Fruit fly (Drosophila melanogaster) whole organism, embryonic: ENCODE data around the gene CG44040.

Experiments
- ATbp ChIP-seq: fragments of 200-800 bp; sonication (Bioruptor generic); optimal IDR thresholded peaks from 2 replicates; lab custom pipeline; 2017; ENCODE audit warnings: missing biosample characterization, mild to moderate bottlenecking, missing genetic modification characterization, missing genetic modification reagents
- Atf3 ChIP-seq: fragments of 200-800 bp; sonication (Bioruptor generic); optimal IDR thresholded peaks from 3 replicates; lab custom pipeline; 2016; ENCODE audit warnings: missing biosample characterization, missing genetic modification characterization
- Bgb ChIP-seq: fragments of 200-800 bp; sonication (Bioruptor generic); IDR thresholded peaks from 2 replicates; pipeline ENCODE4 v1.3.6; 2022; ENCODE audit warnings: missing biosample characterization, missing genetic modification characterization; ENCODE audit not compliant: partially characterized antibody
- CG10147 ChIP-seq: fragments of 200-800 bp; sonication (Bioruptor generic); optimal IDR thresholded peaks from 2 replicates; lab custom pipeline; 2019; ENCODE audit warnings: missing biosample characterization, mild to moderate bottlenecking, missing genetic modification characterization, moderate library complexity
- CG10267 ChIP-seq: fragments of 200-800 bp; sonication (Bioruptor generic); optimal IDR thresholded peaks from 2 replicates; lab custom pipeline; 2018; ENCODE audit warnings: missing biosample characterization, mild to moderate bottlenecking, missing genetic modification characterization, moderate library complexity
- CG10979 ChIP-seq: fragments of 200-800 bp; sonication (Bioruptor generic); optimal IDR thresholded peaks from 2 replicates; lab custom pipeline; 2018; ENCODE audit warnings: missing biosample characterization, mild to moderate bottlenecking, missing genetic modification characterization, moderate library complexity
- CG13287 ChIP-seq: fragments of 200-800 bp; sonication (Bioruptor generic); IDR thresholded peaks from 2 replicates; pipeline ENCODE4 v1.3.6; 2022; ENCODE audit warnings: missing biosample characterization, missing genetic modification characterization; ENCODE audit not compliant: partially characterized antibody
- CG13624 ChIP-seq: fragments of 200-800 bp; sonication (Bioruptor generic); optimal IDR thresholded peaks from 2 replicates; lab custom pipeline; 2016; ENCODE audit warnings: missing biosample characterization, missing genetic modification characterization
- CG14860 ChIP-seq: fragments of 200-800 bp; sonication (Bioruptor generic); IDR thresholded peaks from 3 replicates; pipeline ENCODE4 v1.3.6; 2022; ENCODE audit warnings: missing biosample characterization, missing genetic modification characterization; ENCODE audit not compliant: partially characterized antibody
- CG15269 ChIP-seq: fragments of 200-800 bp; sonication (Bioruptor generic); optimal IDR thresholded peaks from 2 replicates; lab custom pipeline; 2018; ENCODE audit warnings: missing biosample characterization, mild to moderate bottlenecking, missing genetic modification characterization, moderate library complexity
- CG15696 ChIP-seq: fragments of 200-800 bp; sonication (Bioruptor generic); optimal IDR thresholded peaks from 2 replicates; lab custom pipeline; 2019; ENCODE audit warnings: missing biosample characterization, mild to moderate bottlenecking, missing genetic modification characterization, moderate library complexity
- CG1602 ChIP-seq: fragments of 200-800 bp; sonication (Bioruptor generic); optimal IDR thresholded peaks from 3 replicates; lab custom pipeline; 2016; ENCODE audit warnings: missing biosample characterization, missing genetic modification characterization
- CG16815 ChIP-seq: fragments of 200-800 bp; sonication (Bioruptor generic); optimal IDR thresholded peaks from 3 replicates; lab custom pipeline; 2017; ENCODE audit warnings: missing biosample characterization, mild to moderate bottlenecking, missing genetic modification characterization
- CG17912 ChIP-seq: fragments of 200-800 bp; sonication (Bioruptor generic); optimal IDR thresholded peaks from 2 replicates; lab custom pipeline; 2018; ENCODE audit warnings: missing biosample characterization, mild to moderate bottlenecking, missing genetic modification characterization
- CG18476 ChIP-seq: fragments of 200-800 bp; sonication (Bioruptor generic); optimal IDR thresholded peaks from 2 replicates; lab custom pipeline; 2016; ENCODE audit warnings: missing biosample characterization, mild to moderate bottlenecking, missing genetic modification characterization
- CG18619 ChIP-seq: fragments of 200-800 bp; sonication (Bioruptor generic); optimal IDR thresholded peaks from 3 replicates; lab custom pipeline; 2017; ENCODE audit warnings: missing biosample characterization, mild to moderate bottlenecking, missing genetic modification characterization
- CG2199 ChIP-seq: fragments of 200-800 bp; sonication (Bioruptor generic); IDR thresholded peaks from 3 replicates; pipeline ENCODE4 v1.3.6; 2022; ENCODE audit warnings: missing biosample characterization, missing genetic modification characterization
- CG30403 ChIP-seq: fragments of 200-800 bp; sonication (Bioruptor generic); optimal IDR thresholded peaks from 3 replicates; lab custom pipeline; 2016; ENCODE audit warnings: missing biosample characterization, missing genetic modification characterization
- CG32772 ChIP-seq: fragments of 200-800 bp; sonication (Bioruptor generic); IDR thresholded peaks from 2 replicates; pipeline ENCODE4 v1.3.6; 2022; ENCODE audit warnings: missing biosample characterization, missing genetic modification characterization
- CG5953 ChIP-seq: fragments of 200-800 bp; sonication (Bioruptor generic); IDR thresholded peaks from 2 replicates; pipeline ENCODE4 v1.3.6; 2022; ENCODE audit warnings: missing biosample characterization, missing genetic modification characterization
- CG6791 ChIP-seq: fragments of 200-800 bp; sonication (Bioruptor generic); IDR thresholded peaks from 3 replicates; pipeline ENCODE4 v1.3.6; 2022; ENCODE audit warnings: missing biosample characterization, missing genetic modification characterization; ENCODE audit not compliant: partially characterized antibody
- CG6854 ChIP-seq: fragments of 200-800 bp; sonication (Bioruptor generic); optimal IDR thresholded peaks from 3 replicates; lab custom pipeline; 2017; ENCODE audit warnings: missing biosample characterization, mild to moderate bottlenecking, missing genetic modification characterization
- CG8924 ChIP-seq: fragments of 200-800 bp; optimal IDR thresholded peaks from 3 replicates; lab custom pipeline; 2019; ENCODE audit warnings: missing biosample characterization, mild to moderate bottlenecking, missing genetic modification characterization, moderate library complexity
- CG9817 ChIP-seq: fragments of 200-800 bp; sonication (Bioruptor generic); optimal IDR thresholded peaks from 2 replicates; lab custom pipeline; 2018; ENCODE audit warnings: missing biosample characterization, mild to moderate bottlenecking, missing genetic modification characterization, moderate library complexity
- Chrac-16 ChIP-seq: fragments of 200-800 bp; sonication (Bioruptor generic); optimal IDR thresholded peaks from 3 replicates; lab custom pipeline; 2016; ENCODE audit warnings: missing biosample characterization, missing genetic modification characterization
- Dp ChIP-seq: fragments of 200-800 bp; sonication (Bioruptor generic); optimal IDR thresholded peaks from 2 replicates; lab custom pipeline; 2018; ENCODE audit warnings: missing biosample characterization, mild to moderate bottlenecking, missing genetic modification characterization, moderate library complexity
- HLH54F ChIP-seq: fragments of 200-800 bp; sonication (Bioruptor generic); optimal IDR thresholded peaks from 3 replicates; lab custom pipeline; 2016; ENCODE audit warnings: missing biosample characterization, missing genetic modification characterization
- Hey ChIP-seq: fragments of 200-800 bp; sonication (Bioruptor generic); optimal IDR thresholded peaks from 3 replicates; lab custom pipeline; 2018; ENCODE audit warnings: missing biosample characterization, mild to moderate bottlenecking, missing genetic modification characterization
- MBD-R2 ChIP-seq: fragments of 200-800 bp; sonication (Bioruptor generic); IDR thresholded peaks from 2 replicates; pipeline ENCODE4 v1.3.6; 2022; ENCODE audit warnings: missing biosample characterization, missing genetic modification characterization
- Pdp1 ChIP-seq, 2 experiments: fragments of 200-800 bp; sonication (Bioruptor generic); optimal IDR thresholded peaks; 3 replicates each; lab custom pipeline; 2016; ENCODE audit warnings: missing biosample characterization in 2 of 2, missing genetic modification characterization in 2 of 2, mild to moderate bottlenecking in 1 of 2, moderate library complexity in 1 of 2
- YL-1 ChIP-seq: fragments of 200-800 bp; sonication (Bioruptor generic); optimal IDR thresholded peaks from 3 replicates; lab custom pipeline; 2017; ENCODE audit warnings: missing biosample characterization, mild to moderate bottlenecking, missing genetic modification characterization
- az2 ChIP-seq: fragments of 200-800 bp; sonication (Bioruptor generic); optimal IDR thresholded peaks from 3 replicates; lab custom pipeline; 2016; ENCODE audit warnings: missing biosample characterization, missing genetic modification characterization
- cato ChIP-seq: fragments of 200-800 bp; sonication (Bioruptor generic); optimal IDR thresholded peaks from 2 replicates; lab custom pipeline; 2016; ENCODE audit warnings: missing biosample characterization, missing genetic modification characterization, borderline replicate concordance
- caup ChIP-seq: fragments of 200-800 bp; sonication (Bioruptor generic); optimal IDR thresholded peaks from 3 replicates; lab custom pipeline; 2017; ENCODE audit warnings: missing biosample characterization, mild to moderate bottlenecking, missing genetic modification characterization, moderate library complexity; ENCODE audit not compliant: severe bottlenecking
- dm ChIP-seq: fragments of 200-800 bp; sonication (Bioruptor generic); optimal IDR thresholded peaks from 3 replicates; lab custom pipeline; 2016; ENCODE audit warnings: missing biosample characterization, missing genetic modification characterization
- emc ChIP-seq: fragments of 200-800 bp; sonication (Bioruptor generic); optimal IDR thresholded peaks from 2 replicates; lab custom pipeline; 2016; ENCODE audit warnings: missing biosample characterization, missing genetic modification characterization
- exex ChIP-seq: fragments of 200-800 bp; sonication (Bioruptor generic); optimal IDR thresholded peaks from 4 replicates; lab custom pipeline; 2018; ENCODE audit warnings: missing biosample characterization, mild to moderate bottlenecking, missing genetic modification characterization, moderate library complexity
- fd3F ChIP-seq: fragments of 200-800 bp; sonication (Bioruptor generic); optimal IDR thresholded peaks from 2 replicates; lab custom pipeline; 2018; ENCODE audit warnings: missing biosample characterization, mild to moderate bottlenecking, missing genetic modification characterization, moderate library complexity
- ftz-f1 ChIP-seq: fragments of 200-800 bp; sonication (Bioruptor generic); optimal IDR thresholded peaks from 2 replicates; lab custom pipeline; 2016; ENCODE audit warnings: missing biosample characterization, missing genetic modification characterization
- gro ChIP-seq: fragments of 200-800 bp; sonication (Bioruptor generic); optimal IDR thresholded peaks from 2 replicates; lab custom pipeline; 2016; ENCODE audit warnings: missing biosample characterization, missing genetic modification characterization
- gsb-n ChIP-seq: fragments of 200-800 bp; sonication (Bioruptor generic); optimal IDR thresholded peaks from 3 replicates; lab custom pipeline; 2018; ENCODE audit warnings: missing biosample characterization, mild to moderate bottlenecking, missing genetic modification characterization
- insv ChIP-seq, 2 experiments: fragments of 200-800 bp; sonication (Bioruptor generic); optimal IDR thresholded peaks; 3 replicates each; lab custom pipeline; 2016 to 2018; ENCODE audit warnings: missing biosample characterization in 2 of 2, missing genetic modification characterization in 2 of 2
- jigr1 ChIP-seq: fragments of 200-800 bp; sonication (Bioruptor generic); IDR thresholded peaks from 3 replicates; pipeline ENCODE4 v1.3.6; 2022; ENCODE audit warnings: missing biosample characterization, missing genetic modification characterization
- ranshi ChIP-seq: fragments of 200-800 bp; sonication (Bioruptor generic); IDR thresholded peaks from 2 replicates; pipeline ENCODE4 v1.3.6; 2022; ENCODE audit warnings: missing biosample characterization, missing genetic modification characterization
- sens ChIP-seq: fragments of 200-800 bp; sonication (Bioruptor generic); peaks from one replicate; lab custom pipeline; 2016; ENCODE audit warnings: missing biosample characterization, missing genetic modification characterization
- slou ChIP-seq: fragments of 200-800 bp; sonication (Bioruptor generic); optimal IDR thresholded peaks from 3 replicates; lab custom pipeline; 2016; ENCODE audit warnings: missing biosample characterization, missing genetic modification characterization
- unpg ChIP-seq: fragments of 200-800 bp; sonication (Bioruptor generic); optimal IDR thresholded peaks from 3 replicates; lab custom pipeline; 2018; ENCODE audit warnings: missing biosample characterization, mild to moderate bottlenecking, missing genetic modification characterization, moderate library complexity
- zfh2 ChIP-seq: fragments of 200-800 bp; sonication (Bioruptor generic); optimal IDR thresholded peaks from 2 replicates; lab custom pipeline; 2016; ENCODE audit warnings: missing biosample characterization, missing genetic modification characterization

The CG44040 gene

dm6 chr3R:15342926-15343685 is 22.9 kb downstream of the CG44040 start, which contains the start of gene Nagk (continued):
- TF ChIP-seq CG8924 (peak; percentile 79), zfh2 (peak; percentile 64), Bgb (GFP tag; lab: Robert Waterston, UW) (peak; percentile 63; the same call in 1 of the 2 replicates), CG10979 (peak; percentile 59), CG10147 (GFP tag; lab: Kevin White, UChicago) (peak; percentile 50), slou (GFP tag; lab: Kevin White, UChicago) (peak; percentile 4), az2 (GFP tag; lab: Kevin White, UChicago) (peak; percentile 72), HLH54F (GFP tag; lab: Kevin White, UChicago) (peak; percentile 57), CG2199 (GFP tag; lab: Robert Waterston, UW) (0 out of 3 replicates have a peak, but pooled peaks have one; percentile 50), CG15696 (tag; lab: Kevin White, UChicago) (no peak), Chrac-16 (GFP tag; lab: Kevin White, UChicago) (peak; percentile 62), CG13287 (GFP tag; lab: Robert Waterston, UW) (peak; percentile 36; the same call in 1 of the 2 replicates), CG18619 (GFP tag; lab: Kevin White, UChicago) (peak; percentile 78), exex (tag; lab: Kevin White, UChicago) (peak; percentile 47), CG9817 (tag; lab: Kevin White, UChicago) (peak; percentile 47), CG1602 (GFP tag; lab: Kevin White, UChicago) (peak; percentile 57), CG15269 (tag; lab: Kevin White, UChicago) (peak; percentile 60), CG5953 (0 out of 2 replicates have a peak, but pooled peaks have one; percentile 40), sens (GFP tag; lab: Kevin White, UChicago) (peak; percentile 95), insv (GFP tag; optimal IDR thresholded peaks at IDR 0.05; lab: Kevin White, UChicago) (no peak), CG18476 (GFP tag; lab: Kevin White, UChicago) (peak; percentile 80), Pdp1 (GFP tag; optimal IDR thresholded peaks at IDR 0.05; lab: Kevin White, UChicago) (peak; percentile 45 to 53), cato (GFP tag; lab: Kevin White, UChicago) (peak; percentile 41), emc (GFP tag; lab: Kevin White, UChicago) (peak; percentile 45), caup (peak; percentile 34), CG10267 (peak; percentile 79), CG30403 (peak; percentile 77), gsb-n (tag; lab: Kevin White, UChicago) (peak; percentile 39), fd3F (peak; percentile 22), YL-1 (peak; percentile 16), ATbp (GFP tag; lab: Kevin White, UChicago) (no peak), CG16815 (peak; percentile 54), ftz-f1 (GFP tag; lab: Kevin White, UChicago) (peak; percentile 34), dm (peak; percentile 38), CG6854 (peak; percentile 45), jigr1 (GFP tag; lab: Robert Waterston, UW) (no peak), gro (GFP tag; lab: Kevin White, UChicago) (peak; percentile 60), CG14860 (GFP tag; lab: Robert Waterston, UW) (no peak), MBD-R2 (GFP tag; lab: Robert Waterston, UW) (peak; percentile 44), Dp (GFP tag; lab: Kevin White, UChicago) (peak; percentile 84), CG6791 (GFP tag; lab: Robert Waterston, UW) (peak; percentile 68; the same call in 2 of the 3 replicates), CG17912 (GFP tag; lab: Kevin White, UChicago) (no peak), Atf3 (GFP tag; lab: Kevin White, UChicago) (peak; percentile 6), Hey (no peak), CG13624 (GFP tag; lab: Kevin White, UChicago) (peak; percentile 67), ranshi (GFP tag; lab: Robert Waterston, UW) (peak; percentile 8; the same call in 1 of the 2 replicates), CG32772 (no peak), unpg (GFP tag; lab: Kevin White, UChicago) (peak; percentile 11)
